Fruit fly (Drosophila melanogaster) whole organism, prepupa: ENCODE measurements around the gene CG3505.

Experiments
- CG10631 ChIP-seq: fragments of 200-800 bp; sonication (Bioruptor generic); optimal IDR thresholded peaks from 2 replicates; lab custom pipeline; 2016; ENCODE audit warnings: missing biosample characterization, missing genetic modification characterization
- CG10669 ChIP-seq: fragments of 200-800 bp; sonication (Bioruptor generic); optimal IDR thresholded peaks from 3 replicates; lab custom pipeline; 2018; ENCODE audit warnings: missing biosample characterization, mild to moderate bottlenecking, missing genetic modification characterization, moderate library complexity
- CG11294 ChIP-seq: fragments of 200-800 bp; sonication (Bioruptor generic); IDR thresholded peaks from 2 replicates; pipeline ENCODE4 v1.3.6; 2022; ENCODE audit warnings: missing biosample characterization, missing genetic modification characterization
- CG11762 ChIP-seq: fragments of 200-800 bp; sonication (Bioruptor generic); optimal IDR thresholded peaks from 3 replicates; lab custom pipeline; 2016; ENCODE audit warnings: missing biosample characterization, missing genetic modification characterization; ENCODE audit not compliant: insufficient read depth
- CG11902 ChIP-seq: fragments of 200-800 bp; sonication (Bioruptor generic); optimal IDR thresholded peaks from 3 replicates; lab custom pipeline; 2016; ENCODE audit warnings: missing biosample characterization, missing genetic modification characterization
- CG15336 ChIP-seq: fragments of 200-800 bp; sonication (Bioruptor generic); IDR thresholded peaks from 2 replicates; pipeline ENCODE4 v1.3.6; 2022; ENCODE audit warnings: missing biosample characterization, missing genetic modification characterization
- CG1621 ChIP-seq: fragments of 200-800 bp; sonication (Bioruptor generic); optimal IDR thresholded peaks from 3 replicates; lab custom pipeline; 2018; ENCODE audit warnings: missing biosample characterization, mild to moderate bottlenecking, missing genetic modification characterization
- CG16779 ChIP-seq: fragments of 200-800 bp; sonication (Bioruptor generic); optimal IDR thresholded peaks from 3 replicates; lab custom pipeline; 2017; ENCODE audit warnings: missing biosample characterization, mild to moderate bottlenecking, missing genetic modification characterization
- CG31627 ChIP-seq: fragments of 200-800 bp; sonication (Bioruptor generic); optimal IDR thresholded peaks from 3 replicates; lab custom pipeline; 2016; ENCODE audit warnings: missing biosample characterization, missing genetic modification characterization
- CG32006 ChIP-seq: fragments of 200-800 bp; sonication (Bioruptor generic); optimal IDR thresholded peaks from 3 replicates; lab custom pipeline; 2017; ENCODE audit warnings: missing biosample characterization, mild to moderate bottlenecking, missing genetic modification characterization
- CG3919 ChIP-seq: fragments of 200-800 bp; sonication (Bioruptor generic); optimal IDR thresholded peaks from 3 replicates; lab custom pipeline; 2016; ENCODE audit warnings: missing biosample characterization, missing genetic modification characterization
- CG4318 ChIP-seq: fragments of 200-800 bp; sonication (Bioruptor generic); optimal IDR thresholded peaks from 3 replicates; lab custom pipeline; 2017; ENCODE audit warnings: missing biosample characterization, mild to moderate bottlenecking, missing genetic modification characterization
- CG6163 ChIP-seq: fragments of 200-800 bp; sonication (Bioruptor generic); IDR thresholded peaks from 3 replicates; pipeline ENCODE4 v1.3.6; 2022; ENCODE audit warnings: missing biosample characterization, missing genetic modification characterization
- CG6276 ChIP-seq: fragments of 200-800 bp; sonication (Bioruptor generic); optimal IDR thresholded peaks from 2 replicates; lab custom pipeline; 2017; ENCODE audit warnings: missing biosample characterization, mild to moderate bottlenecking, missing genetic modification characterization
- CG6792 ChIP-seq: fragments of 200-800 bp; sonication (Bioruptor generic); optimal IDR thresholded peaks from 3 replicates; lab custom pipeline; 2016; ENCODE audit warnings: missing biosample characterization, missing genetic modification characterization
- CG6808 ChIP-seq: fragments of 200-800 bp; sonication (Bioruptor generic); optimal IDR thresholded peaks from 3 replicates; lab custom pipeline; 2017; ENCODE audit warnings: missing biosample characterization, missing genetic modification characterization, mild to moderate bottlenecking, moderate library complexity, missing genetic modification reagents
- CG6854 ChIP-seq: fragments of 200-800 bp; sonication (Bioruptor generic); optimal IDR thresholded peaks from 2 replicates; lab custom pipeline; 2017; ENCODE audit warnings: missing biosample characterization, mild to moderate bottlenecking, missing genetic modification characterization
- CG7368 ChIP-seq: fragments of 200-800 bp; sonication (Bioruptor generic); optimal IDR thresholded peaks from 3 replicates; lab custom pipeline; 2016; ENCODE audit warnings: missing biosample characterization, missing genetic modification characterization
- CG8119 ChIP-seq: fragments of 200-800 bp; sonication (Bioruptor generic); IDR thresholded peaks from 3 replicates; pipeline ENCODE4 v1.3.6; 2022; ENCODE audit warnings: missing biosample characterization, missing genetic modification characterization
- CG8319 ChIP-seq: fragments of 200-800 bp; sonication (Bioruptor generic); optimal IDR thresholded peaks from 3 replicates; lab custom pipeline; 2016; ENCODE audit warnings: missing biosample characterization, missing genetic modification characterization
- CG9139 ChIP-seq: fragments of 200-800 bp; sonication (Bioruptor generic); optimal IDR thresholded peaks from 3 replicates; lab custom pipeline; 2017; ENCODE audit warnings: missing biosample characterization, mild to moderate bottlenecking, missing genetic modification characterization
- Eip75B ChIP-seq: fragments of 200-800 bp; sonication (Bioruptor generic); optimal IDR thresholded peaks from 3 replicates; lab custom pipeline; 2016; ENCODE audit warnings: missing biosample characterization, missing genetic modification characterization
- Eip78C ChIP-seq: fragments of 200-800 bp; sonication (Bioruptor generic); peaks from one replicate; lab custom pipeline; 2016; ENCODE audit warnings: missing biosample characterization, missing genetic modification characterization
- Ets21C ChIP-seq: fragments of 200-800 bp; sonication (Bioruptor generic); optimal IDR thresholded peaks from 3 replicates; lab custom pipeline; 2016; ENCODE audit warnings: missing biosample characterization, missing genetic modification characterization
- Ets96B ChIP-seq: fragments of 200-800 bp; optimal IDR thresholded peaks from 2 replicates; lab custom pipeline; 2019; ENCODE audit warnings: missing biosample characterization, mild to moderate bottlenecking, missing genetic modification characterization, moderate library complexity
- Gug ChIP-seq: fragments of 200-800 bp; sonication (Bioruptor generic); IDR thresholded peaks from 2 replicates; pipeline ENCODE4 v1.3.6; 2022; ENCODE audit warnings: missing biosample characterization, missing genetic modification characterization
- Hr38 ChIP-seq: sonication (Bioruptor generic); optimal IDR thresholded peaks from 2 replicates; lab custom pipeline; 2016; ENCODE audit warnings: missing biosample characterization, missing genetic modification characterization
- Hr39 ChIP-seq: fragments of 200-800 bp; sonication (Bioruptor generic); optimal IDR thresholded peaks from 2 replicates; lab custom pipeline; 2016; ENCODE audit warnings: missing biosample characterization, missing genetic modification characterization
- Lpt ChIP-seq: fragments of 200-800 bp; sonication (Bioruptor generic); optimal IDR thresholded peaks from 3 replicates; lab custom pipeline; 2016; ENCODE audit warnings: missing biosample characterization, missing genetic modification characterization
- Met ChIP-seq: fragments of 200-800 bp; sonication (Bioruptor generic); optimal IDR thresholded peaks from 3 replicates; lab custom pipeline; 2016; ENCODE audit warnings: missing biosample characterization, missing genetic modification characterization
- OdsH ChIP-seq: fragments of 200-800 bp; sonication (Bioruptor generic); optimal IDR thresholded peaks from 3 replicates; lab custom pipeline; 2016; ENCODE audit warnings: missing biosample characterization, missing genetic modification characterization
- Smox ChIP-seq: fragments of 200-800 bp; sonication (Bioruptor generic); optimal IDR thresholded peaks from 3 replicates; lab custom pipeline; 2016; ENCODE audit warnings: missing biosample characterization, missing genetic modification characterization
- Sox102F ChIP-seq: fragments of 200-800 bp; sonication (Bioruptor generic); optimal IDR thresholded peaks from 2 replicates; lab custom pipeline; 2016; ENCODE audit warnings: missing biosample characterization, mild to moderate bottlenecking, missing genetic modification characterization
- Sox14 ChIP-seq: fragments of 200-800 bp; sonication (Bioruptor generic); optimal IDR thresholded peaks from 3 replicates; lab custom pipeline; 2016; ENCODE audit warnings: missing biosample characterization, missing genetic modification characterization
- Sox15 ChIP-seq: fragments of 200-800 bp; sonication (Bioruptor generic); optimal IDR thresholded peaks from 3 replicates; lab custom pipeline; 2016; ENCODE audit warnings: missing biosample characterization, missing genetic modification characterization
- achi ChIP-seq: fragments of 200-800 bp; sonication (Bioruptor generic); optimal IDR thresholded peaks from 3 replicates; lab custom pipeline; 2016; ENCODE audit warnings: missing biosample characterization, missing genetic modification characterization
- acj6 ChIP-seq: fragments of 200-800 bp; sonication (Bioruptor generic); optimal IDR thresholded peaks from 3 replicates; lab custom pipeline; 2016; ENCODE audit warnings: missing biosample characterization, missing genetic modification characterization
- cyc ChIP-seq: fragments of 200-800 bp; sonication (Bioruptor generic); optimal IDR thresholded peaks from 3 replicates; lab custom pipeline; 2016; ENCODE audit warnings: missing biosample characterization, missing genetic modification characterization
- dac ChIP-seq: fragments of 200-800 bp; sonication (Bioruptor generic); optimal IDR thresholded peaks from 2 replicates; lab custom pipeline; 2017; ENCODE audit warnings: missing biosample characterization, mild to moderate bottlenecking, missing genetic modification characterization
- dsx ChIP-seq: fragments of 200-800 bp; optimal IDR thresholded peaks from 3 replicates; lab custom pipeline; 2019; ENCODE audit warnings: missing biosample characterization, mild to moderate bottlenecking, missing genetic modification characterization, moderate library complexity; ENCODE audit not compliant: poor library complexity, severe bottlenecking
- eg ChIP-seq: fragments of 200-800 bp; sonication (Bioruptor generic); IDR thresholded peaks from 3 replicates; pipeline ENCODE4 v1.3.6; 2022; ENCODE audit warnings: missing biosample characterization, missing genetic modification characterization
- esn ChIP-seq: fragments of 200-800 bp; sonication (Bioruptor generic); optimal IDR thresholded peaks from 2 replicates; lab custom pipeline; 2016; ENCODE audit warnings: missing biosample characterization, mild to moderate bottlenecking, missing genetic modification characterization, moderate library complexity
- fd85E ChIP-seq: fragments of 200-800 bp; sonication (Bioruptor generic); optimal IDR thresholded peaks from 3 replicates; lab custom pipeline; 2016; ENCODE audit warnings: missing biosample characterization, missing genetic modification characterization
- lz ChIP-seq: fragments of 200-800 bp; sonication (Bioruptor generic); optimal IDR thresholded peaks from 3 replicates; lab custom pipeline; 2016; ENCODE audit warnings: missing biosample characterization, missing genetic modification characterization
- net ChIP-seq: fragments of 200-800 bp; sonication (Bioruptor generic); optimal IDR thresholded peaks from 3 replicates; lab custom pipeline; 2016; ENCODE audit warnings: missing biosample characterization, missing genetic modification characterization
- pdm3 ChIP-seq: fragments of 200-800 bp; sonication (Bioruptor generic); optimal IDR thresholded peaks from 3 replicates; lab custom pipeline; 2016; ENCODE audit warnings: missing biosample characterization, missing genetic modification characterization
- salr ChIP-seq, 2 experiments: fragments of 200-800 bp; sonication (Bioruptor generic); optimal IDR thresholded peaks; 3 replicates each; lab custom pipeline; 2016 to 2018; ENCODE audit warnings: missing biosample characterization in 2 of 2, missing genetic modification characterization in 2 of 2, mild to moderate bottlenecking in 1 of 2
- spab ChIP-seq: fragments of 200-800 bp; sonication (Bioruptor generic); optimal IDR thresholded peaks from 2 replicates; lab custom pipeline; 2017; ENCODE audit warnings: missing biosample characterization, mild to moderate bottlenecking, missing genetic modification characterization, missing genetic modification reagents
- ss ChIP-seq, 2 experiments: fragments of 200-800 bp; sonication (Bioruptor generic); optimal IDR thresholded peaks; 2 replicates in 1 of 2; 3 replicates in 1 of 2; lab custom pipeline; 2017 to 2018; ENCODE audit warnings: mild to moderate bottlenecking in 2 of 2, missing biosample characterization in 2 of 2, missing genetic modification characterization in 2 of 2, moderate library complexity in 1 of 2
- svp ChIP-seq: fragments of 200-800 bp; sonication (Bioruptor generic); peaks from one replicate; lab custom pipeline; 2016; ENCODE audit warnings: missing biosample characterization, missing genetic modification characterization
- topi ChIP-seq: fragments of 200-800 bp; sonication (Bioruptor generic); optimal IDR thresholded peaks from 3 replicates; lab custom pipeline; 2016; ENCODE audit warnings: missing biosample characterization, missing genetic modification characterization

The CG3505 gene

DNA sequence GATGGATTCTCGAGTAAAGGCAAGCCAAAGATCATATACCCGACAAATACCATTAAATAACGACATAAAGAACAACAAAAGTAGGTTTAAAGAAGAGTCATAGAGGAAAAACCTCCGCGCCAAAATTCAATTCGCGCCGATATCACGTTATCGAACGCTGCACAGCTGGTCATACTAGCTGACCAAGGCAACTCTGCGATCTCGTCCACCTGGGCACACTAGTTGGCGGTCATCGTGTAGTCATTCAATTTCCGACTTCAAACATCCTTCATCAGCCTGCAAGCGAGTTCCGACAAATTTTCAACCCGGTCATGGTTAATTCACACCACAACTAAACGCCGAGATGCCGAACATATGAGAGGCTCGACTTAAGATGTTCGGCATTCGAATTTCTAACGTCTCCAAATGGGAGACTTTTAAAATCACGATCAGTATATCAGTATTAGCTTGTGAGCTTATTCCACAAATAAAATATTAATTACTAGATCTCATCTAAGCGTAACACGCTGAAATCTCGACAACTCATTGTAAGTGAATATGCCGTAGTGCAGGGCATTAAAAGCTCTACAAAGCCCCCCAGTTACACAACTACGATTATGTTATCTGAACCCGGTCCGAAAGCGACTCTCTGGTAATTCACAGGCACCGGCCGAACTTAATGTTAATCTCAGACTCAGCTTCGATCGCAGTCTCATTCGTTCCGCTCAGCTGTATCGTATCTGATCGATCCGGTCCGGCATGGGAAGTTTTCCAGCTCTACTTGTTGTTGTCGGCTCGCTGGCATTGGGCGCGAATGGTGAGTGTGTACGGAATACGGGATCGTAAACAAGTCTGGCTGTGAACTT, at the start of gene CG3505:
Gene CG3505, plus strand, starts transcription at position 688 of the 845 bp plus-strand sequence.
- 0 out of 2 replicates have a peak, but pooled peaks have one; percentile 19 for TF ChIP-seq Gug (GFP tag; lab: Robert Waterston, UW)
- TF ChIP-seq OdsH (GFP tag; lab: Kevin White, UChicago) = no peak
- TF ChIP-seq lz (GFP tag; lab: Kevin White, UChicago) = no peak
- TF ChIP-seq CG11294 = peak; percentile 41; the same call in 1 of the 2 replicates
- TF ChIP-seq svp = no peak
- TF ChIP-seq eg (GFP tag; lab: Robert Waterston, UW) = peak; percentile 84
- no peak for TF ChIP-seq fd85E
- no peak for TF ChIP-seq CG32006 (GFP tag; lab: Kevin White, UChicago)
- TF ChIP-seq cyc (GFP tag; lab: Kevin White, UChicago) = no peak
- peak; percentile 12 for TF ChIP-seq achi
- TF ChIP-seq CG6854 (GFP tag; lab: Kevin White, UChicago) = no peak
- TF ChIP-seq CG8119 (GFP tag; lab: Robert Waterston, UW) = peak; percentile 67
- no peak for TF ChIP-seq dac
- TF ChIP-seq Smox = no peak
- no peak for TF ChIP-seq Ets21C (GFP tag; lab: Kevin White, UChicago)
- peak; percentile 27 for TF ChIP-seq dsx (GFP tag; lab: Kevin White, UChicago)
- TF ChIP-seq topi = peak; percentile 20
- peak; percentile 4 for TF ChIP-seq Lpt (GFP tag; lab: Kevin White, UChicago)
- peak; percentile 24 for TF ChIP-seq CG6808
- TF ChIP-seq Sox14 = peak; percentile 21
- peak; percentile 30 for TF ChIP-seq Ets96B (tag; lab: Kevin White, UChicago)
- no peak for TF ChIP-seq acj6
- TF ChIP-seq CG1621 (tag; lab: Kevin White, UChicago) = peak; percentile 53
- no peak for TF ChIP-seq CG8319 (GFP tag; lab: Kevin White, UChicago)
- TF ChIP-seq CG6792 (GFP tag; lab: Kevin White, UChicago) = peak; percentile 42
- no peak for TF ChIP-seq CG6276
- TF ChIP-seq spab = no peak
- TF ChIP-seq CG6163 (GFP tag; lab: Robert Waterston, UW) = peak; percentile 63
- no peak for TF ChIP-seq Hr39 (GFP tag; lab: Kevin White, UChicago)
- peak; percentile 24 for TF ChIP-seq CG3919 (GFP tag; lab: Kevin White, UChicago)
- TF ChIP-seq Sox102F (GFP tag; lab: Kevin White, UChicago) = no peak
- TF ChIP-seq CG10631 = no peak
- peak; percentile 50 for TF ChIP-seq CG7368 (GFP tag; lab: Kevin White, UChicago)
- peak; percentile 53 for TF ChIP-seq CG10669 (GFP tag; lab: Kevin White, UChicago)
- TF ChIP-seq Met = no peak
- TF ChIP-seq CG9139 (GFP tag; lab: Kevin White, UChicago) = no peak
- TF ChIP-seq CG31627 (GFP tag; lab: Kevin White, UChicago) = no peak
- TF ChIP-seq CG15336 = peak; percentile 79
- peak; percentile 6 for TF ChIP-seq CG11762 (GFP tag; lab: Kevin White, UChicago)
- TF ChIP-seq pdm3 (GFP tag; lab: Kevin White, UChicago) = no peak
- no peak for TF ChIP-seq CG11902 (GFP tag; lab: Kevin White, UChicago)
- peak; percentile 16 for TF ChIP-seq Sox15 (GFP tag; lab: Kevin White, UChicago)
- TF ChIP-seq esn (GFP tag; lab: Kevin White, UChicago) = peak; percentile 14
- TF ChIP-seq CG4318 (GFP tag; lab: Kevin White, UChicago) = no peak
- no peak for TF ChIP-seq net
- peak in 1 of 2 experiments; percentile 61 for TF ChIP-seq ss (GFP tag; optimal IDR thresholded peaks at IDR 0.05; lab: Kevin White, UChicago)
- TF ChIP-seq Eip78C (GFP tag; lab: Kevin White, UChicago) = peak; percentile 83
- peak; percentile 21 for TF ChIP-seq CG16779
- TF ChIP-seq salr (GFP tag; optimal IDR thresholded peaks at IDR 0.05; lab: Kevin White, UChicago) = no peak
- no peak for TF ChIP-seq Hr38 (GFP tag; lab: Kevin White, UChicago)
- peak; percentile 56 for TF ChIP-seq Eip75B (GFP tag; lab: Kevin White, UChicago)
